Worm (Caenorhabditis elegans) whole organism, L2 larva: ENCODE measurements around the gene fbxb-103.

ENCODE experiments used
- ZK546.5 ChIP-seq: sonication (generic microtip); optimal IDR thresholded peaks from 2 replicates; lab custom pipeline; 2017; ENCODE audit warnings: missing biosample characterization, missing genetic modification characterization
- ama-1 ChIP-seq: fragments of 150-350 bp; optimal IDR thresholded peaks from 2 replicates; lab custom pipeline; 2018; ENCODE audit warnings: inconsistent platforms
- blmp-1 ChIP-seq: sonication (generic microtip); optimal IDR thresholded peaks from 2 replicates; lab custom pipeline; 2017; ENCODE audit warnings: missing genetic modification characterization, mild to moderate bottlenecking, missing compliant biosample characterization, antibody characterized with exemption, moderate library complexity; ENCODE audit not compliant: insufficient read depth
- ceh-16 ChIP-seq: fragments of 150-350 bp; optimal IDR thresholded peaks from 2 replicates; lab custom pipeline; 2014; ENCODE audit warnings: missing biosample characterization, missing genetic modification characterization
- elt-3 ChIP-seq: sonication (generic microtip); optimal IDR thresholded peaks from 2 replicates; lab custom pipeline; 2017; ENCODE audit warnings: missing biosample characterization, missing genetic modification characterization
- mdl-1 ChIP-seq, 2 experiments: fragments of 150-350 bp in 1 of 2; sonication (generic microtip) in 1 of 2; optimal IDR thresholded peaks; 2 replicates each; lab custom pipeline; 2017; ENCODE audit warnings: missing biosample characterization in 2 of 2, missing genetic modification characterization in 2 of 2
- nhr-11 ChIP-seq: fragments of 150-350 bp; optimal IDR thresholded peaks from 2 replicates; lab custom pipeline; 2014; ENCODE audit warnings: missing biosample characterization, missing genetic modification characterization
- skn-1 ChIP-seq: sonication (generic microtip); optimal IDR thresholded peaks from 2 replicates; lab custom pipeline; 2017; ENCODE audit warnings: missing biosample characterization, missing genetic modification characterization
- unc-62 ChIP-seq: fragments of 150-350 bp; optimal IDR thresholded peaks from 2 replicates; lab custom pipeline; 2014; ENCODE audit warnings: missing biosample characterization, missing genetic modification reagents, missing genetic modification characterization
- zag-1 ChIP-seq: fragments of 150-350 bp; optimal IDR thresholded peaks from 2 replicates; lab custom pipeline; 2014; ENCODE audit warnings: missing biosample characterization, missing genetic modification characterization

DNA sequence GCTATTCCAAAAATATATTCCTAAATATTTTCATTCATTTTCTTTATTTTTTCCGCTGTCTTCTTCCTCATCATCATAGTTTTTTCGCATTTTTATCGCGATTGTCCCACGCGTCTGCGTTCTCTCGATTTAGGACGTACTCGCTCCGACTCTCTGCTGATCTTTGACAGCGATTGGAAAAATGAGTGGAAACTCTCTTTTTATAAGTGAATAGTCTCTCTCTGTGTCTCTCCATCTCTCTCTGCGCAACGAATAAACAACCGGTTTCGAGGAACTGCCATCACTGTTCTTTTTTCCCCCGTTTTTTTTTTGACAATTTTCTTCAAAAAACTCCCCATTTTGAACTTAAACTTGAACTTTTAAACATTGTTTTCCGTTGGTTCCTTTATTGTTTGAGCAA lies 44.4 kb downstream of the fbxb-103 start:
- TF ChIP-seq zag-1 (tag; lab: Kevin White, UChicago), result no peak
- TF ChIP-seq mdl-1 (tag; optimal IDR thresholded peaks at IDR 0.05; lab: Kevin White, UChicago), result no peak
- TF ChIP-seq nhr-11 (tag; lab: Kevin White, UChicago), result no peak
- no peak for TF ChIP-seq elt-3 (tag; lab: Kevin White, UChicago)
- TF ChIP-seq unc-62 (GFP tag; lab: Kevin White, UChicago), result no peak
- TF ChIP-seq ama-1 (lab: Kevin White, UChicago), result no peak
- peak; percentile 60 for TF ChIP-seq blmp-1 (tag; lab: Kevin White, UChicago)
- TF ChIP-seq skn-1 (tag; lab: Kevin White, UChicago), result no peak
- no peak for TF ChIP-seq ZK546.5
- no peak for TF ChIP-seq ceh-16 (tag; lab: Kevin White, UChicago)
